Worm (Caenorhabditis elegans) whole organism, L4 larva: ENCODE measurements around the gene xtr-2.
A peak's percentile ranks its signal among the peaks of the same experiment; 100 is the strongest.

Experiments
- T26A8.4 ChIP-seq: fragments of 200-800 bp; sonication (Bioruptor generic); IDR thresholded peaks from 2 replicates; pipeline ENCODE4 v1.3.6; 2022; ENCODE audit warnings: missing genetic modification characterization, missing compliant biosample characterization
- Y105C5A.15 ChIP-seq: fragments of 200-800 bp; sonication (Bioruptor generic); IDR thresholded peaks from 2 replicates; pipeline ENCODE4 v1.3.6; 2022; ENCODE audit warnings: missing genetic modification characterization, missing compliant biosample characterization
- Y48G9A.11 ChIP-seq: fragments of 200-800 bp; sonication (Bioruptor generic); IDR thresholded peaks from 2 replicates; pipeline ENCODE4 v1.3.6; 2022; ENCODE audit warnings: missing genetic modification reagents, missing genetic modification characterization, missing compliant biosample characterization
- Y5F2A.4 ChIP-seq: fragments of 200-800 bp; sonication (Bioruptor generic); optimal IDR thresholded peaks from 2 replicates; lab custom pipeline; 2018; ENCODE audit warnings: mild to moderate bottlenecking, missing genetic modification characterization, missing compliant biosample characterization
- Y75B8A.6 ChIP-seq: fragments of 200-800 bp; sonication (Bioruptor generic); IDR thresholded peaks from 2 replicates; pipeline ENCODE4 v1.3.6; 2022; ENCODE audit warnings: missing genetic modification reagents, missing genetic modification characterization, missing compliant biosample characterization
- ZK546.5 ChIP-seq, 2 experiments: sonication (generic microtip); optimal IDR thresholded peaks; 2 replicates each; lab custom pipeline; 2017; ENCODE audit warnings: missing biosample characterization in 2 of 2, missing genetic modification characterization in 2 of 2
- aha-1 ChIP-seq: fragments of 150-350 bp; peaks from one replicate; lab custom pipeline; 2014; ENCODE audit warnings: missing biosample characterization, missing genetic modification characterization
- arid-1 ChIP-seq: fragments of 200-800 bp; sonication (Bioruptor generic); conservative IDR thresholded peaks from 2 replicates; pipeline ENCODE4 v1.3.6; 2022; ENCODE audit warnings: missing genetic modification reagents, missing genetic modification characterization, missing compliant biosample characterization
- ceh-20 ChIP-seq: fragments of 200-800 bp; sonication (Bioruptor generic); IDR thresholded peaks from 2 replicates; pipeline ENCODE4 v1.3.6; 2022; ENCODE audit warnings: missing genetic modification reagents, missing genetic modification characterization, missing compliant biosample characterization
- ceh-32 ChIP-seq: sonication (generic microtip); optimal IDR thresholded peaks from 2 replicates; lab custom pipeline; 2016; ENCODE audit warnings: mild to moderate bottlenecking, missing genetic modification characterization, missing compliant biosample characterization; ENCODE audit not compliant: poor library complexity
- ctbp-1 ChIP-seq: fragments of 200-800 bp; sonication (Bioruptor generic); IDR thresholded peaks from 2 replicates; pipeline ENCODE4 v1.3.6; 2022; ENCODE audit warnings: missing genetic modification reagents, missing genetic modification characterization, missing compliant biosample characterization
- daf-16 ChIP-seq, 3 experiments: sonication (generic microtip); optimal IDR thresholded peaks; 2 replicates each; lab custom pipeline; 2016 to 2017; ENCODE audit warnings: missing genetic modification characterization in 3 of 3, missing genetic modification reagents in 3 of 3, mild to moderate bottlenecking in 2 of 3, missing compliant biosample characterization in 2 of 3, missing biosample characterization in 1 of 3, moderate library complexity in 1 of 3
- dmd-6 ChIP-seq: fragments of 200-800 bp; sonication (Bioruptor generic); IDR thresholded peaks from 2 replicates; pipeline ENCODE4 v1.3.6; 2022; ENCODE audit warnings: missing genetic modification reagents, missing genetic modification characterization, missing compliant biosample characterization
- dmd-8 ChIP-seq: fragments of 200-800 bp; sonication (Bioruptor generic); IDR thresholded peaks from 2 replicates; pipeline ENCODE4 v1.3.6; 2022; ENCODE audit warnings: missing genetic modification characterization, missing compliant biosample characterization
- dmd-9 ChIP-seq: fragments of 200-800 bp; sonication (Bioruptor generic); IDR thresholded peaks from 2 replicates; pipeline ENCODE4 v1.3.6; 2022; ENCODE audit warnings: missing genetic modification reagents, missing genetic modification characterization, missing compliant biosample characterization
- duxl-1 ChIP-seq: sonication (generic microtip); optimal IDR thresholded peaks from 2 replicates; lab custom pipeline; 2016; ENCODE audit warnings: mild to moderate bottlenecking, missing genetic modification characterization, moderate library complexity, missing compliant biosample characterization; ENCODE audit not compliant: poor library complexity
- egl-43 ChIP-seq: fragments of 200-800 bp; sonication (Bioruptor generic); IDR thresholded peaks from 2 replicates; pipeline ENCODE4 v1.3.6; 2022; ENCODE audit warnings: missing genetic modification reagents, missing genetic modification characterization, missing compliant biosample characterization
- gei-8 ChIP-seq: fragments of 200-800 bp; sonication (Bioruptor generic); optimal IDR thresholded peaks from 2 replicates; lab custom pipeline; 2018; ENCODE audit warnings: mild to moderate bottlenecking, missing genetic modification characterization, missing compliant biosample characterization
- hif-1 ChIP-seq, 2 experiments: sonication (generic microtip); optimal IDR thresholded peaks; 2 replicates each; lab custom pipeline; 2016 to 2017; ENCODE audit warnings: missing compliant biosample characterization in 2 of 2, missing genetic modification characterization in 2 of 2, missing genetic modification reagents in 2 of 2, missing genotype in 2 of 2, mild to moderate bottlenecking in 1 of 2
- hlh-30 ChIP-seq: sonication (generic microtip); optimal IDR thresholded peaks from 2 replicates; lab custom pipeline; 2017; ENCODE audit warnings: antibody characterized with exemption, mild to moderate bottlenecking, missing genetic modification characterization, missing compliant biosample characterization; ENCODE audit not compliant: insufficient read depth
- lim-7 ChIP-seq: fragments of 200-800 bp; sonication (Bioruptor generic); IDR thresholded peaks from 2 replicates; pipeline ENCODE4 v1.3.6; 2022; ENCODE audit warnings: missing genetic modification characterization, missing compliant biosample characterization
- lin-38 ChIP-seq: fragments of 200-800 bp; sonication (Bioruptor generic); IDR thresholded peaks from 2 replicates; pipeline ENCODE4 v1.3.6; 2022; ENCODE audit warnings: missing genetic modification reagents, missing genetic modification characterization, missing compliant biosample characterization
- lir-3 ChIP-seq: sonication (generic microtip); optimal IDR thresholded peaks from 2 replicates; lab custom pipeline; 2016; ENCODE audit warnings: mild to moderate bottlenecking, missing genetic modification characterization, missing compliant biosample characterization
- mdl-1 ChIP-seq, 2 experiments: fragments of 150-350 bp in 1 of 2; sonication (generic microtip) in 1 of 2; optimal IDR thresholded peaks; 2 replicates each; lab custom pipeline; 2014 to 2017; ENCODE audit warnings: missing biosample characterization in 2 of 2, missing genetic modification characterization in 2 of 2
- mep-1 ChIP-seq: fragments of 150-350 bp; sonication (generic microtip); optimal IDR thresholded peaks from 3 replicates; lab custom pipeline; 2014; ENCODE audit warnings: missing biosample characterization, missing genetic modification characterization
- mes-2 ChIP-seq: sonication (generic microtip); optimal IDR thresholded peaks from 2 replicates; lab custom pipeline; 2016; ENCODE audit warnings: missing genotype, mild to moderate bottlenecking, missing genetic modification characterization, missing compliant biosample characterization; ENCODE audit not compliant: poor library complexity, severe bottlenecking
- mxl-3 ChIP-seq: fragments of 200-800 bp; sonication (Bioruptor generic); optimal IDR thresholded peaks from 2 replicates; lab custom pipeline; 2018; ENCODE audit warnings: mild to moderate bottlenecking, missing genetic modification characterization, missing compliant biosample characterization
- nhr-102 ChIP-seq: sonication (generic microtip); optimal IDR thresholded peaks from 2 replicates; lab custom pipeline; 2016; ENCODE audit warnings: mild to moderate bottlenecking, missing genetic modification characterization, moderate library complexity, missing compliant biosample characterization
- nhr-111 ChIP-seq: fragments of 200-800 bp; sonication (Bioruptor generic); optimal IDR thresholded peaks from 2 replicates; lab custom pipeline; 2018; ENCODE audit warnings: mild to moderate bottlenecking, missing genetic modification characterization, missing compliant biosample characterization
- nhr-28 ChIP-seq: fragments of 150-350 bp; optimal IDR thresholded peaks from 2 replicates; lab custom pipeline; 2014; ENCODE audit warnings: missing biosample characterization, missing genetic modification characterization
- php-3 ChIP-seq: fragments of 200-800 bp; sonication (Bioruptor generic); IDR thresholded peaks from 2 replicates; pipeline ENCODE4 v1.3.6; 2022; ENCODE audit warnings: missing genetic modification reagents, missing genetic modification characterization, missing compliant biosample characterization
- pqm-1 ChIP-seq: sonication (generic microtip); optimal IDR thresholded peaks from 2 replicates; lab custom pipeline; 2017; ENCODE audit warnings: missing biosample characterization, missing genetic modification characterization
- rbr-2 ChIP-seq: sonication (generic microtip); optimal IDR thresholded peaks from 2 replicates; lab custom pipeline; 2016; ENCODE audit warnings: missing genotype, missing genetic modification characterization, missing compliant biosample characterization
- skn-1 ChIP-seq: fragments of 150-350 bp; optimal IDR thresholded peaks from 2 replicates; lab custom pipeline; 2014; ENCODE audit warnings: missing biosample characterization, missing genetic modification characterization
- tag-97 ChIP-seq: fragments of 200-800 bp; sonication (Bioruptor generic); IDR thresholded peaks from 2 replicates; pipeline ENCODE4 v1.3.6; 2022; ENCODE audit warnings: missing genetic modification characterization, missing compliant biosample characterization
- tra-1 ChIP-seq: fragments of 200-800 bp; sonication (Bioruptor generic); IDR thresholded peaks from 2 replicates; pipeline ENCODE4 v1.3.6; 2022; ENCODE audit warnings: missing genetic modification reagents, missing genetic modification characterization, missing compliant biosample characterization
- vab-7 ChIP-seq: fragments of 200-800 bp; sonication (Bioruptor generic); IDR thresholded peaks from 2 replicates; pipeline ENCODE4 v1.3.6; 2022; ENCODE audit warnings: missing genetic modification reagents, missing genetic modification characterization, missing compliant biosample characterization
- zfp-2 ChIP-seq: sonication (generic microtip); optimal IDR thresholded peaks from 2 replicates; lab custom pipeline; 2016; ENCODE audit warnings: mild to moderate bottlenecking, missing genetic modification characterization, missing compliant biosample characterization
- zip-11 ChIP-seq: fragments of 200-800 bp; sonication (Bioruptor generic); IDR thresholded peaks from 2 replicates; pipeline ENCODE4 v1.3.6; 2022; ENCODE audit warnings: missing genetic modification characterization, missing compliant biosample characterization

Gene xtr-2

ce11 chrX:12367498-12367897, 52.1 kb downstream of the xtr-2 start (continued):
- TF ChIP-seq ceh-32 (tag; lab: Kevin White, UChicago) (no peak), aha-1 (tag; lab: Kevin White, UChicago) (peak; percentile 94), tag-97 (GFP tag; lab: Robert Waterston, UW) (no peak), daf-16 (GFP tag; optimal IDR thresholded peaks at IDR 0.05; lab: Kevin White, UChicago) (peak; percentile 11 to 45), daf-16 (tag; optimal IDR thresholded peaks at IDR 0.05; lab: Kevin White, UChicago) (peak; percentile 51), dmd-6 (GFP tag; lab: Robert Waterston, UW) (peak; percentile 55), lim-7 (peak; percentile 88), egl-43 (GFP tag; lab: Robert Waterston, UW) (peak; percentile 82), ctbp-1 (peak; percentile 68; the same call in 1 of the 2 replicates), zip-11 (no peak), mep-1 (tag; lab: Kevin White, UChicago) (peak; percentile 65), Y48G9A.11 (GFP tag; lab: Robert Waterston, UW) (peak; percentile 43; the same call in 1 of the 2 replicates), hlh-30 (tag; lab: Kevin White, UChicago) (peak; percentile 49), skn-1 (no peak), duxl-1 (peak; percentile 81), lir-3 (no peak), mxl-3 (GFP tag; lab: Kevin White, UChicago) (peak; percentile 39), mdl-1 (tag; optimal IDR thresholded peaks at IDR 0.05; lab: Kevin White, UChicago) (peak in 1 of 2 experiments; percentile 72), T26A8.4 (no peak; the same call in 1 of the 2 replicates), hif-1 (tag; optimal IDR thresholded peaks at IDR 0.05; lab: Kevin White, UChicago) (peak in 1 of 2 experiments; percentile 27), Y75B8A.6 (no peak), ceh-20 (GFP tag; lab: Robert Waterston, UW) (0 out of 2 replicates have a peak, but pooled peaks have one; percentile 33), zfp-2 (tag; lab: Kevin White, UChicago) (no peak), dmd-9 (GFP tag; lab: Robert Waterston, UW) (peak; percentile 60; the same call in 1 of the 2 replicates), Y5F2A.4 (no peak), dmd-8 (GFP tag; lab: Robert Waterston, UW) (peak; percentile 64; the same call in 1 of the 2 replicates), gei-8 (peak; percentile 0), mes-2 (tag; lab: Kevin White, UChicago) (peak; percentile 81), lin-38 (GFP tag; lab: Robert Waterston, UW) (no peak), vab-7 (peak; percentile 75), nhr-102 (no peak), tra-1 (peak; percentile 24; the same call in 1 of the 2 replicates), arid-1 (peak; percentile 73), nhr-111 (GFP tag; lab: Kevin White, UChicago) (no peak), ZK546.5 (tag; optimal IDR thresholded peaks at IDR 0.05; lab: Kevin White, UChicago) (no peak), pqm-1 (tag; lab: Kevin White, UChicago) (no peak), Y105C5A.15 (GFP tag; lab: Robert Waterston, UW) (0 out of 2 replicates have a peak, but pooled peaks have one; percentile 55), nhr-28 (tag; lab: Kevin White, UChicago) (no peak), php-3 (GFP tag; lab: Robert Waterston, UW) (peak; percentile 65; the same call in 1 of the 2 replicates), rbr-2 (tag; lab: Kevin White, UChicago) (peak; percentile 30)
- TF ChIP-seq, all 104 proteins: peak for 35
